Fruit fly (Drosophila melanogaster) whole organism, embryonic: Measurements from ENCODE around the gene ab.
A peak's percentile ranks its signal among the peaks of the same experiment; 100 is the strongest.

Experiments
- Adf1 ChIP-seq: fragments of 200-800 bp; sonication (Bioruptor generic); IDR thresholded peaks from 2 replicates; pipeline ENCODE4 v1.3.6; 2022; ENCODE audit warnings: missing biosample characterization, missing genetic modification characterization
- Asciz ChIP-seq: fragments of 200-800 bp; sonication (Bioruptor generic); optimal IDR thresholded peaks from 2 replicates; lab custom pipeline; 2017; ENCODE audit warnings: missing biosample characterization, mild to moderate bottlenecking, missing genetic modification characterization, missing genetic modification reagents
- Bgb ChIP-seq: fragments of 200-800 bp; sonication (Bioruptor generic); IDR thresholded peaks from 2 replicates; pipeline ENCODE4 v1.3.6; 2022; ENCODE audit warnings: missing biosample characterization, missing genetic modification characterization; ENCODE audit not compliant: partially characterized antibody
- CG10431 ChIP-seq: fragments of 200-800 bp; sonication (Bioruptor generic); optimal IDR thresholded peaks from 3 replicates; lab custom pipeline; 2018; ENCODE audit warnings: missing biosample characterization, mild to moderate bottlenecking, missing genetic modification characterization
- CG11723 ChIP-seq: fragments of 200-800 bp; sonication (Bioruptor generic); optimal IDR thresholded peaks from 2 replicates; lab custom pipeline; 2017; ENCODE audit warnings: missing biosample characterization, mild to moderate bottlenecking, missing genetic modification characterization
- CG12155 ChIP-seq: fragments of 200-800 bp; sonication (Bioruptor generic); optimal IDR thresholded peaks from 3 replicates; lab custom pipeline; 2016; ENCODE audit warnings: missing biosample characterization, missing genetic modification characterization
- CG12942 ChIP-seq: fragments of 200-800 bp; sonication (Bioruptor generic); optimal IDR thresholded peaks from 3 replicates; lab custom pipeline; 2016; ENCODE audit warnings: missing biosample characterization, missing genetic modification characterization
- CG14860 ChIP-seq: fragments of 200-800 bp; sonication (Bioruptor generic); IDR thresholded peaks from 3 replicates; pipeline ENCODE4 v1.3.6; 2022; ENCODE audit warnings: missing biosample characterization, missing genetic modification characterization; ENCODE audit not compliant: partially characterized antibody
- CG15269 ChIP-seq: fragments of 200-800 bp; sonication (Bioruptor generic); optimal IDR thresholded peaks from 2 replicates; lab custom pipeline; 2018; ENCODE audit warnings: missing biosample characterization, mild to moderate bottlenecking, missing genetic modification characterization, moderate library complexity
- CG15601 ChIP-seq: fragments of 200-800 bp; sonication (Bioruptor generic); optimal IDR thresholded peaks from 3 replicates; lab custom pipeline; 2019; ENCODE audit warnings: missing biosample characterization, mild to moderate bottlenecking, missing genetic modification characterization, moderate library complexity
- CG17361 ChIP-seq: fragments of 200-800 bp; sonication (Bioruptor generic); IDR thresholded peaks from 3 replicates; pipeline ENCODE4 v1.3.6; 2022; ENCODE audit warnings: missing biosample characterization, missing genetic modification characterization
- CG17568 ChIP-seq: fragments of 200-800 bp; sonication (Bioruptor generic); optimal IDR thresholded peaks from 2 replicates; lab custom pipeline; 2018; ENCODE audit warnings: missing biosample characterization, mild to moderate bottlenecking, missing genetic modification characterization, moderate library complexity
- CG17912 ChIP-seq: fragments of 200-800 bp; sonication (Bioruptor generic); optimal IDR thresholded peaks from 2 replicates; lab custom pipeline; 2018; ENCODE audit warnings: missing biosample characterization, mild to moderate bottlenecking, missing genetic modification characterization
- CG34376 ChIP-seq: fragments of 200-800 bp; sonication (Bioruptor generic); optimal IDR thresholded peaks from 2 replicates; lab custom pipeline; 2018; ENCODE audit warnings: missing biosample characterization, mild to moderate bottlenecking, missing genetic modification characterization
- CG3847 ChIP-seq: fragments of 200-800 bp; sonication (Bioruptor generic); IDR thresholded peaks from 2 replicates; pipeline ENCODE4 v1.3.6; 2022; ENCODE audit warnings: missing biosample characterization, missing genetic modification characterization
- CG4404 ChIP-seq: fragments of 200-800 bp; sonication (Bioruptor generic); IDR thresholded peaks from 2 replicates; pipeline ENCODE4 v1.3.6; 2022; ENCODE audit warnings: missing biosample characterization, missing genetic modification characterization
- CG4707 ChIP-seq: fragments of 200-800 bp; sonication (Bioruptor generic); optimal IDR thresholded peaks from 2 replicates; lab custom pipeline; 2018; ENCODE audit warnings: missing biosample characterization, mild to moderate bottlenecking, missing genetic modification characterization, moderate library complexity
- CG8281 ChIP-seq: fragments of 200-800 bp; sonication (Bioruptor generic); optimal IDR thresholded peaks from 2 replicates; lab custom pipeline; 2018; ENCODE audit warnings: missing biosample characterization, mild to moderate bottlenecking, missing genetic modification characterization, moderate library complexity
- D19A ChIP-seq: fragments of 200-800 bp; optimal IDR thresholded peaks from 3 replicates; lab custom pipeline; 2019; ENCODE audit warnings: missing biosample characterization, mild to moderate bottlenecking, missing genetic modification characterization, moderate library complexity
- Deaf1 ChIP-seq: fragments of 200-800 bp; optimal IDR thresholded peaks from 3 replicates; lab custom pipeline; 2019; ENCODE audit warnings: missing biosample characterization, mild to moderate bottlenecking, missing genetic modification characterization, moderate library complexity
- Dp ChIP-seq: fragments of 200-800 bp; sonication (Bioruptor generic); optimal IDR thresholded peaks from 2 replicates; lab custom pipeline; 2018; ENCODE audit warnings: missing biosample characterization, mild to moderate bottlenecking, missing genetic modification characterization, moderate library complexity
- Drgx ChIP-seq: fragments of 200-800 bp; sonication (Bioruptor generic); IDR thresholded peaks from 2 replicates; pipeline ENCODE4 v1.3.6; 2022; ENCODE audit warnings: missing biosample characterization, missing genetic modification characterization
- HLH54F ChIP-seq: fragments of 200-800 bp; sonication (Bioruptor generic); optimal IDR thresholded peaks from 3 replicates; lab custom pipeline; 2016; ENCODE audit warnings: missing biosample characterization, missing genetic modification characterization
- MESR4 ChIP-seq: fragments of 200-800 bp; sonication (Bioruptor generic); optimal IDR thresholded peaks from 2 replicates; lab custom pipeline; 2018; ENCODE audit warnings: missing biosample characterization, mild to moderate bottlenecking, missing genetic modification characterization, moderate library complexity
- MTF-1 ChIP-seq: fragments of 200-800 bp; sonication (Bioruptor generic); optimal IDR thresholded peaks from 2 replicates; lab custom pipeline; 2018; ENCODE audit warnings: missing biosample characterization, mild to moderate bottlenecking, missing genetic modification characterization, borderline replicate concordance
- NFAT ChIP-seq: fragments of 200-800 bp; sonication (Bioruptor generic); IDR thresholded peaks from 2 replicates; pipeline ENCODE4 v1.3.6; 2022; ENCODE audit warnings: missing biosample characterization, missing genetic modification characterization
- NK7.1 ChIP-seq: fragments of 200-800 bp; sonication (Bioruptor generic); optimal IDR thresholded peaks from 3 replicates; lab custom pipeline; 2016; ENCODE audit warnings: missing biosample characterization, missing genetic modification characterization
- NfI ChIP-seq: fragments of 200-800 bp; sonication (Bioruptor generic); optimal IDR thresholded peaks from 3 replicates; lab custom pipeline; 2018; ENCODE audit warnings: missing biosample characterization, mild to moderate bottlenecking, missing genetic modification characterization, moderate library complexity
- Poxn ChIP-seq: fragments of 200-800 bp; sonication (Bioruptor generic); IDR thresholded peaks from 2 replicates; pipeline ENCODE4 v1.3.6; 2022; ENCODE audit warnings: missing biosample characterization, missing genetic modification characterization
- Taf1 ChIP-seq: fragments of 200-800 bp; sonication (Bioruptor generic); IDR thresholded peaks from 2 replicates; pipeline ENCODE4 v1.3.6; 2022; ENCODE audit warnings: missing biosample characterization, missing genetic modification characterization
- Xrp1 ChIP-seq: fragments of 200-800 bp; sonication (Bioruptor generic); IDR thresholded peaks from 2 replicates; pipeline ENCODE4 v1.3.6; 2022; ENCODE audit warnings: missing biosample characterization, missing genetic modification characterization
- al ChIP-seq: fragments of 200-800 bp; sonication (Bioruptor generic); IDR thresholded peaks from 2 replicates; pipeline ENCODE4 v1.3.6; 2022; ENCODE audit warnings: missing biosample characterization, missing genetic modification characterization
- ase ChIP-seq: fragments of 200-800 bp; sonication (Bioruptor generic); IDR thresholded peaks from 3 replicates; pipeline ENCODE4 v1.3.6; 2022; ENCODE audit warnings: missing biosample characterization, missing genetic modification characterization
- chinmo ChIP-seq: fragments of 200-800 bp; sonication (Bioruptor generic); IDR thresholded peaks from 4 replicates; pipeline ENCODE4 v1.3.6; 2022; ENCODE audit warnings: missing biosample characterization, missing genetic modification characterization; ENCODE audit not compliant: partially characterized antibody
- crc ChIP-seq: fragments of 200-800 bp; sonication (Bioruptor generic); optimal IDR thresholded peaks from 2 replicates; lab custom pipeline; 2016; ENCODE audit warnings: missing biosample characterization, missing genetic modification characterization
- gce ChIP-seq: fragments of 200-800 bp; sonication (Bioruptor generic); IDR thresholded peaks from 3 replicates; pipeline ENCODE4 v1.3.6; 2022; ENCODE audit warnings: missing biosample characterization, missing genetic modification characterization
- gem ChIP-seq: fragments of 200-800 bp; sonication (Bioruptor generic); optimal IDR thresholded peaks from 2 replicates; lab custom pipeline; 2019; ENCODE audit warnings: missing biosample characterization, mild to moderate bottlenecking, missing genetic modification characterization, moderate library complexity
- h ChIP-seq: fragments of >200 bp; optimal IDR thresholded peaks from 2 replicates; lab custom pipeline; 2017
- nerfin-1 ChIP-seq: fragments of 200-800 bp; sonication (Bioruptor generic); optimal IDR thresholded peaks from 3 replicates; lab custom pipeline; 2019; ENCODE audit warnings: missing biosample characterization, mild to moderate bottlenecking, missing genetic modification characterization, moderate library complexity
- nom ChIP-seq: fragments of 200-800 bp; sonication (Bioruptor generic); optimal IDR thresholded peaks from 2 replicates; lab custom pipeline; 2017; ENCODE audit warnings: missing biosample characterization, missing genetic modification characterization, mild to moderate bottlenecking, moderate library complexity, missing genetic modification reagents
- pros ChIP-seq: fragments of 200-800 bp; sonication (Bioruptor generic); optimal IDR thresholded peaks from 3 replicates; lab custom pipeline; 2019; ENCODE audit warnings: missing biosample characterization, mild to moderate bottlenecking, missing genetic modification characterization, moderate library complexity
- rib ChIP-seq: fragments of 200-800 bp; sonication (Bioruptor generic); IDR thresholded peaks from 2 replicates; pipeline ENCODE4 v1.3.6; 2022; ENCODE audit warnings: missing biosample characterization, missing genetic modification characterization
- salm ChIP-seq: fragments of 200-800 bp; sonication (Bioruptor generic); optimal IDR thresholded peaks from 2 replicates; lab custom pipeline; 2018; ENCODE audit warnings: missing biosample characterization, mild to moderate bottlenecking, missing genetic modification characterization
- sim ChIP-seq: fragments of 200-800 bp; sonication (Bioruptor generic); IDR thresholded peaks from 2 replicates; pipeline ENCODE4 v1.3.6; 2022; ENCODE audit warnings: missing biosample characterization, missing genetic modification characterization
- slou ChIP-seq: fragments of 200-800 bp; sonication (Bioruptor generic); optimal IDR thresholded peaks from 3 replicates; lab custom pipeline; 2016; ENCODE audit warnings: missing biosample characterization, missing genetic modification characterization
- sqz ChIP-seq: fragments of 200-800 bp; sonication (Bioruptor generic); optimal IDR thresholded peaks from 3 replicates; lab custom pipeline; 2018; ENCODE audit warnings: missing biosample characterization, mild to moderate bottlenecking, missing genetic modification characterization
- sr ChIP-seq: fragments of 200-800 bp; sonication (Bioruptor generic); IDR thresholded peaks from 3 replicates; pipeline ENCODE4 v1.3.6; 2022; ENCODE audit warnings: missing biosample characterization, missing genetic modification characterization
- unpg ChIP-seq: fragments of 200-800 bp; sonication (Bioruptor generic); optimal IDR thresholded peaks from 3 replicates; lab custom pipeline; 2018; ENCODE audit warnings: missing biosample characterization, mild to moderate bottlenecking, missing genetic modification characterization, moderate library complexity
- vfl ChIP-seq: fragments of 200-800 bp; sonication (Bioruptor generic); optimal IDR thresholded peaks from 2 replicates; lab custom pipeline; 2016; ENCODE audit warnings: missing biosample characterization, missing genetic modification characterization
- wek ChIP-seq: fragments of 200-800 bp; sonication (Bioruptor generic); optimal IDR thresholded peaks from 3 replicates; lab custom pipeline; 2018; ENCODE audit warnings: missing biosample characterization, mild to moderate bottlenecking, missing genetic modification characterization, moderate library complexity
- zfh1 ChIP-seq: fragments of 200-800 bp; sonication (Bioruptor generic); IDR thresholded peaks from 3 replicates; pipeline ENCODE4 v1.3.6; 2022; ENCODE audit warnings: missing biosample characterization, missing genetic modification characterization

Gene ab

DNA sequence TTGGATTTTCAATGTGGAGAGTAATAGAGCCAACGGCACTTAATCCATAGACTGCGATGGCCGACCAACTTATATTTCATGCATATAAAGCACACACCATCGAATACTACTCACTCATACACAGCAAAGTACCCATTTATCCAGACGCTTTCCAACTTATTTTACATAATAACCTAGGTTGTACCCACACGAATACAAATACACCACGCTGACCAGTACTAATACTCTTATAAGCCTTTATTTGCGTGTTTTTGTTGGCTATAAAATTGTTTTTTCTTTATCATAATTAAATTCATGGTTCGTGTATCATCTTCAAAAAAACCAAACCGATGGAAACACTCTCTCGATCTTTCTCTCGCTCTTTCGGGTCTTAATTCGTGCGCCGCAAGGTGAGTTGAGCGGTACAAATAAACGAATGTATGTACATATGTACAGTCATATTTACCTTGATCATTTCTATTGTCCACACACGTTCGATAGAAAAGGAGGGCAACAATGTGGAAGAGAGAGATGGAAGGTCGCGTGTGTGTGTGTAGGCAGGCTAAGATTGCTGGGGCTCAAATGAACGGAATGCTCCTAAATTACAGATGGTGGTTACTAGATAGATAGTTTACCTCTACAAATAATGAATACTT is 3.8 kb upstream of the ab start (continued):
- TF ChIP-seq crc (GFP tag; lab: Kevin White, UChicago) (no peak), MTF-1 (peak; percentile 59), pros (GFP tag; lab: Kevin White, UChicago) (peak; percentile 10), gce (GFP tag; lab: Robert Waterston, UW) (peak; percentile 33; the same call in 1 of the 3 replicates), Deaf1 (tag; lab: Kevin White, UChicago) (peak; percentile 44), Taf1 (GFP tag; lab: Robert Waterston, UW) (no peak), slou (no peak), MESR4 (no peak), zfh1 (GFP tag; lab: Robert Waterston, UW) (peak; percentile 72), CG4404 (GFP tag; lab: Robert Waterston, UW) (no peak), CG3847 (GFP tag; lab: Robert Waterston, UW) (no peak), CG15601 (tag; lab: Kevin White, UChicago) (peak; percentile 24), NFAT (GFP tag; lab: Robert Waterston, UW) (no peak), sr (GFP tag; lab: Robert Waterston, UW) (peak; percentile 63), Xrp1 (GFP tag; lab: Robert Waterston, UW) (peak; percentile 68), CG34376 (GFP tag; lab: Kevin White, UChicago) (no peak), Dp (GFP tag; lab: Kevin White, UChicago) (no peak), Bgb (no peak), Poxn (no peak), nerfin-1 (peak; percentile 20), CG10431 (GFP tag; lab: Kevin White, UChicago) (no peak), CG15269 (tag; lab: Kevin White, UChicago) (no peak), CG11723 (GFP tag; lab: Kevin White, UChicago) (no peak), Adf1 (GFP tag; lab: Robert Waterston, UW) (no peak), ase (no peak), CG8281 (tag; lab: Kevin White, UChicago) (no peak), D19A (peak; percentile 37), Asciz (GFP tag; lab: Kevin White, UChicago) (peak; percentile 20), sim (GFP tag; lab: Robert Waterston, UW) (peak; percentile 71; the same call in 1 of the 2 replicates), CG17361 (no peak), CG17568 (GFP tag; lab: Kevin White, UChicago) (peak; percentile 37), HLH54F (GFP tag; lab: Kevin White, UChicago) (no peak), sqz (GFP tag; lab: Kevin White, UChicago) (peak; percentile 83), unpg (GFP tag; lab: Kevin White, UChicago) (peak; percentile 37), nom (GFP tag; lab: Kevin White, UChicago) (no peak), CG4707 (GFP tag; lab: Kevin White, UChicago) (peak; percentile 56), al (no peak), vfl (GFP tag; lab: Kevin White, UChicago) (no peak), wek (GFP tag; lab: Kevin White, UChicago) (peak; percentile 61), CG17912 (GFP tag; lab: Kevin White, UChicago) (no peak), rib (GFP tag; lab: Robert Waterston, UW) (no peak), salm (no peak), CG12155 (GFP tag; lab: Kevin White, UChicago) (no peak), Drgx (no peak), NK7.1 (GFP tag; lab: Kevin White, UChicago) (no peak), CG14860 (no peak), h (lab: Kevin White, UChicago) (no peak), gem (tag; lab: Kevin White, UChicago) (peak; percentile 42), NfI (GFP tag; lab: Kevin White, UChicago) (no peak), CG12942 (GFP tag; lab: Kevin White, UChicago) (peak; percentile 12), chinmo (no peak)
